Worm (Caenorhabditis elegans) whole organism, L2 larva: Measurements from ENCODE around the gene skpo-2.

ENCODE experiments used
- F13H6.1 ChIP-seq: sonication (generic microtip); optimal IDR thresholded peaks from 2 replicates; lab custom pipeline; 2016; ENCODE audit warnings: missing genetic modification characterization, missing compliant biosample characterization
- ama-1 ChIP-seq: fragments of 150-350 bp; optimal IDR thresholded peaks from 2 replicates; lab custom pipeline; 2018; ENCODE audit warnings: inconsistent platforms
- blmp-1 ChIP-seq: sonication (generic microtip); optimal IDR thresholded peaks from 2 replicates; lab custom pipeline; 2017; ENCODE audit warnings: missing genetic modification characterization, mild to moderate bottlenecking, missing compliant biosample characterization, antibody characterized with exemption, moderate library complexity; ENCODE audit not compliant: insufficient read depth
- ceh-16 ChIP-seq: fragments of 150-350 bp; optimal IDR thresholded peaks from 2 replicates; lab custom pipeline; 2014; ENCODE audit warnings: missing biosample characterization, missing genetic modification characterization
- ceh-82 ChIP-seq: fragments of 150-350 bp; optimal IDR thresholded peaks from 2 replicates; lab custom pipeline; 2014; ENCODE audit warnings: missing biosample characterization, missing genetic modification characterization
- dmd-4 ChIP-seq: sonication (generic microtip); optimal IDR thresholded peaks from 2 replicates; lab custom pipeline; 2017; ENCODE audit warnings: missing biosample characterization, missing genetic modification characterization
- fos-1 ChIP-seq: fragments of 150-350 bp; optimal IDR thresholded peaks from 2 replicates; lab custom pipeline; 2014; ENCODE audit warnings: missing biosample characterization, missing genetic modification characterization
- gmeb-1 ChIP-seq: fragments of 150-350 bp; optimal IDR thresholded peaks from 2 replicates; lab custom pipeline; 2014; ENCODE audit warnings: missing biosample characterization, missing genetic modification characterization
- lin-39 ChIP-seq: fragments of 150-350 bp; optimal IDR thresholded peaks from 2 replicates; lab custom pipeline; 2014; ENCODE audit warnings: missing biosample characterization, missing genetic modification reagents, missing genetic modification characterization
- lsy-2 ChIP-seq, 2 experiments: fragments of 150-350 bp in 1 of 2; sonication (generic microtip) in 1 of 2; optimal IDR thresholded peaks; 2 replicates each; lab custom pipeline; 2014 to 2017; ENCODE audit warnings: missing biosample characterization in 2 of 2, missing genetic modification characterization in 2 of 2
- mab-5 ChIP-seq: fragments of 150-350 bp; optimal IDR thresholded peaks from 2 replicates; lab custom pipeline; 2014; ENCODE audit warnings: missing biosample characterization, missing genetic modification characterization
- mbf-1 ChIP-seq: sonication (generic microtip); optimal IDR thresholded peaks from 2 replicates; lab custom pipeline; 2017; ENCODE audit warnings: missing biosample characterization, missing genetic modification characterization
- mdl-1 ChIP-seq, 2 experiments: fragments of 150-350 bp in 1 of 2; sonication (generic microtip) in 1 of 2; optimal IDR thresholded peaks; 2 replicates each; lab custom pipeline; 2017; ENCODE audit warnings: missing biosample characterization in 2 of 2, missing genetic modification characterization in 2 of 2
- nhr-10 ChIP-seq: sonication (generic microtip); optimal IDR thresholded peaks from 2 replicates; lab custom pipeline; 2017; ENCODE audit warnings: missing biosample characterization, missing genetic modification characterization
- nhr-11 ChIP-seq: fragments of 150-350 bp; optimal IDR thresholded peaks from 2 replicates; lab custom pipeline; 2014; ENCODE audit warnings: missing biosample characterization, missing genetic modification characterization
- nhr-12 ChIP-seq: fragments of 150-350 bp; optimal IDR thresholded peaks from 2 replicates; lab custom pipeline; 2014; ENCODE audit warnings: missing biosample characterization, missing genetic modification characterization
- nhr-21 ChIP-seq: fragments of 150-350 bp; optimal IDR thresholded peaks from 2 replicates; lab custom pipeline; 2014; ENCODE audit warnings: missing biosample characterization, missing genetic modification characterization
- nhr-23 ChIP-seq: fragments of 150-350 bp; optimal IDR thresholded peaks from 2 replicates; lab custom pipeline; 2014; ENCODE audit warnings: missing biosample characterization, missing genetic modification reagents, missing genetic modification characterization
- nhr-25 ChIP-seq: fragments of 150-350 bp; sonication (generic microtip); optimal IDR thresholded peaks from 3 replicates; lab custom pipeline; 2014; ENCODE audit warnings: missing biosample characterization, missing genetic modification characterization
- nhr-77 ChIP-seq: fragments of 150-350 bp; optimal IDR thresholded peaks from 2 replicates; lab custom pipeline; 2014; ENCODE audit warnings: missing biosample characterization, missing genetic modification characterization
- peb-1 ChIP-seq: fragments of 150-350 bp; optimal IDR thresholded peaks from 2 replicates; lab custom pipeline; 2014; ENCODE audit warnings: missing biosample characterization, missing genetic modification characterization
- sem-4 ChIP-seq: fragments of 150-350 bp; optimal IDR thresholded peaks from 2 replicates; lab custom pipeline; 2014; ENCODE audit warnings: missing biosample characterization, missing genetic modification reagents, missing genetic modification characterization
- skn-1 ChIP-seq: sonication (generic microtip); optimal IDR thresholded peaks from 2 replicates; lab custom pipeline; 2017; ENCODE audit warnings: missing biosample characterization, missing genetic modification characterization
- sma-3 ChIP-seq: sonication (generic microtip); optimal IDR thresholded peaks from 2 replicates; lab custom pipeline; 2016; ENCODE audit warnings: missing genetic modification reagents, missing genetic modification characterization, missing compliant biosample characterization
- sma-9 ChIP-seq, 2 experiments: fragments of 150-350 bp in 1 of 2; sonication (generic microtip) in 1 of 2; optimal IDR thresholded peaks; 2 replicates each; lab custom pipeline; 2014 to 2016; ENCODE audit warnings: missing genetic modification characterization in 2 of 2, mild to moderate bottlenecking in 1 of 2, missing biosample characterization in 1 of 2, missing compliant biosample characterization in 1 of 2, missing genetic modification reagents in 1 of 2, moderate library complexity in 1 of 2
- unc-39 ChIP-seq: fragments of 150-350 bp; optimal IDR thresholded peaks from 2 replicates; lab custom pipeline; 2014; ENCODE audit warnings: missing biosample characterization, missing genetic modification characterization
- unc-55 ChIP-seq: fragments of 150-350 bp; sonication (generic microtip); optimal IDR thresholded peaks from 3 replicates; lab custom pipeline; 2014; ENCODE audit warnings: missing biosample characterization, missing genetic modification reagents, missing genetic modification characterization
- unc-62 ChIP-seq: fragments of 150-350 bp; optimal IDR thresholded peaks from 2 replicates; lab custom pipeline; 2014; ENCODE audit warnings: missing biosample characterization, missing genetic modification reagents, missing genetic modification characterization
- ztf-11 ChIP-seq: sonication (generic microtip); optimal IDR thresholded peaks from 2 replicates; lab custom pipeline; 2017; ENCODE audit warnings: missing biosample characterization, missing genetic modification characterization
- ztf-4 ChIP-seq: fragments of 150-350 bp; optimal IDR thresholded peaks from 2 replicates; lab custom pipeline; 2014; ENCODE audit warnings: missing biosample characterization, missing genetic modification characterization

Gene skpo-2

ce11 chrII:3387503-3387902 lies 48.8 kb downstream of the skpo-2 start, which contains the start of gene T06D4.6:
TSS of gene T06D4.6 (minus strand) at chrII:3387603.
- TF ChIP-seq ceh-16 (tag; lab: Kevin White, UChicago): no peak
- TF ChIP-seq F13H6.1 (tag; lab: Kevin White, UChicago): no peak
- no peak for TF ChIP-seq ztf-4
- no peak for TF ChIP-seq lsy-2 (tag; optimal IDR thresholded peaks at IDR 0.05; lab: Kevin White, UChicago)
- TF ChIP-seq unc-39: no peak
- no peak for TF ChIP-seq peb-1 (tag; lab: Kevin White, UChicago)
- TF ChIP-seq fos-1 (tag; lab: Kevin White, UChicago): no peak
- no peak for TF ChIP-seq mab-5 (tag; lab: Kevin White, UChicago)
- TF ChIP-seq gmeb-1: no peak
- no peak for TF ChIP-seq dmd-4 (tag; lab: Kevin White, UChicago)
- no peak for TF ChIP-seq ama-1
- no peak for TF ChIP-seq skn-1 (tag; lab: Kevin White, UChicago)
- no peak for TF ChIP-seq nhr-12
- TF ChIP-seq sma-9 (GFP tag; optimal IDR thresholded peaks at IDR 0.05; lab: Kevin White, UChicago): no peak
- no peak for TF ChIP-seq sma-9 (tag; optimal IDR thresholded peaks at IDR 0.05; lab: Kevin White, UChicago)
- no peak for TF ChIP-seq nhr-11
- no peak for TF ChIP-seq mdl-1 (tag; optimal IDR thresholded peaks at IDR 0.05; lab: Kevin White, UChicago)
- no peak for TF ChIP-seq nhr-23
- no peak for TF ChIP-seq unc-55 (GFP tag; lab: Kevin White, UChicago)
- no peak for TF ChIP-seq blmp-1 (tag; lab: Kevin White, UChicago)

ce11 chrII:3385736-3386135 lies 50.6 kb downstream of the skpo-2 start, which contains the start of gene T06D4.2:
TSS of gene T06D4.2 (minus strand) at chrII:3385905.
- TF ChIP-seq blmp-1 (tag; lab: Kevin White, UChicago) (no peak), lin-39 (no peak), nhr-12 (no peak), mbf-1 (tag; lab: Kevin White, UChicago) (no peak), ztf-11 (tag; lab: Kevin White, UChicago) (no peak), sem-4 (no peak)

ce11 chrII:3383116-3383515 lies 53.2 kb downstream of the skpo-2 start:
- TF ChIP-seq ztf-4: no peak
- TF ChIP-seq ama-1: no peak
- TF ChIP-seq nhr-12: no peak
- no peak for TF ChIP-seq nhr-77 (tag; lab: Kevin White, UChicago)
- TF ChIP-seq unc-62 (GFP tag; lab: Kevin White, UChicago): no peak
- TF ChIP-seq unc-39: no peak
- TF ChIP-seq sma-3 (GFP tag; lab: Kevin White, UChicago): no peak
- no peak for TF ChIP-seq nhr-25
- no peak for TF ChIP-seq nhr-21 (tag; lab: Kevin White, UChicago)
- no peak for TF ChIP-seq ceh-82 (tag; lab: Kevin White, UChicago)
- no peak for TF ChIP-seq nhr-10 (tag; lab: Kevin White, UChicago)
- TF ChIP-seq sma-9 (GFP tag; optimal IDR thresholded peaks at IDR 0.05; lab: Kevin White, UChicago): no peak
- TF ChIP-seq sma-9 (tag; optimal IDR thresholded peaks at IDR 0.05; lab: Kevin White, UChicago): no peak
- no peak for TF ChIP-seq nhr-11

ce11 chrII:3381510-3381909 lies 54.8 kb downstream of the skpo-2 start, which contains the start of gene T06D4.1:
TSS of gene T06D4.1 (plus strand) at chrII:3381830.
- TF ChIP-seq ceh-82 (tag; lab: Kevin White, UChicago): no peak
